Fruit fly (Drosophila melanogaster) whole organism, wandering third instar larva: ENCODE results near the gene mRpL50.

ENCODE experiments used
- Abd-B ChIP-seq: fragments of >200 bp; optimal IDR thresholded peaks from 2 replicates; lab custom pipeline; 2017; ENCODE audit warnings: missing biosample characterization, missing genetic modification characterization
- Myc ChIP-seq: fragments of >200 bp; optimal IDR thresholded peaks from 2 replicates; lab custom pipeline; 2017
- N ChIP-seq: fragments of >200 bp; optimal IDR thresholded peaks from 2 replicates; lab custom pipeline; 2018; ENCODE audit warnings: missing biosample characterization, missing external identifiers, missing genetic modification characterization
- brk ChIP-seq: fragments of 200-800 bp; sonication (Bioruptor generic); optimal IDR thresholded peaks from 2 replicates; lab custom pipeline; 2016; ENCODE audit warnings: missing biosample characterization, mild to moderate bottlenecking, missing genetic modification characterization
- h ChIP-seq: fragments of 200-800 bp; sonication (Bioruptor generic); optimal IDR thresholded peaks from 3 replicates; lab custom pipeline; 2016; ENCODE audit warnings: missing biosample characterization, mild to moderate bottlenecking, missing genetic modification characterization
- lola ChIP-seq: fragments of >200 bp; optimal IDR thresholded peaks from 2 replicates; lab custom pipeline; 2017; ENCODE audit warnings: missing biosample characterization, missing genetic modification characterization

dm6 chr3L:7263757-7264516 is 20.2 kb upstream of the mRpL50 start, which contains the start of gene CG14830:
- TF ChIP-seq lola = no peak
- TF ChIP-seq Myc (lab: Kevin White, UChicago) = no peak
- no peak for TF ChIP-seq Abd-B (GFP tag; lab: Kevin White, UChicago)
- no peak for TF ChIP-seq brk (GFP tag; lab: Kevin White, UChicago)
- TF ChIP-seq N = no peak
- TF ChIP-seq h (GFP tag; lab: Kevin White, UChicago) = no peak
